Worm (Caenorhabditis elegans): ENCODE measurements around the gene grl-28.
A peak's percentile ranks its signal among the peaks of the same experiment; 100 is the strongest.

The grl-28 gene

ce11 chrV:3585011-3585410 lies 33.3 kb upstream of the grl-28 start (continued):
- peak; percentile 80 for TF ChIP-seq snpc-1.1 (tag; optimal IDR thresholded peaks at IDR 0.05; ENCODE audit: insufficient read depth)
- TF ChIP-seq mcd-1 (GFP tag; IDR thresholded peaks at IDR 0.05): peak; percentile 29; the same call in 1 of the 2 replicates
- no peak for TF ChIP-seq K12H6.12 (tag; optimal IDR thresholded peaks at IDR 0.05)
- 0 out of 2 replicates have a peak, but pooled peaks have one; percentile 61 for TF ChIP-seq attf-6 (GFP tag; IDR thresholded peaks at IDR 0.05)
- TF ChIP-seq sptf-2 (GFP tag; optimal IDR thresholded peaks at IDR 0.05): no peak
- TF ChIP-seq aptf-2 (GFP tag; conservative IDR thresholded peaks at IDR 0.05): no peak
- TF ChIP-seq pbrm-1 (GFP tag; IDR thresholded peaks at IDR 0.05): peak; percentile 51
- TF ChIP-seq hlh-26 (GFP tag; conservative IDR thresholded peaks at IDR 0.05): no peak
- no peak for TF ChIP-seq mes-4 (tag; optimal IDR thresholded peaks at IDR 0.05)
- no peak for TF ChIP-seq ztf-22 (GFP tag; optimal IDR thresholded peaks at IDR 0.05)
- no peak for TF ChIP-seq attf-5 (GFP tag; optimal IDR thresholded peaks at IDR 0.05)
- TF ChIP-seq let-526 (GFP tag; IDR thresholded peaks at IDR 0.05): no peak
- no peak for TF ChIP-seq ztf-3 (GFP tag; optimal IDR thresholded peaks at IDR 0.05)
- TF ChIP-seq hsf-1 (GFP tag; IDR thresholded peaks at IDR 0.05): peak; percentile 73
- no peak for TF ChIP-seq C06A6.2 (GFP tag; conservative IDR thresholded peaks at IDR 0.05)
- TF ChIP-seq Y53G8AR.9 (GFP tag; conservative IDR thresholded peaks at IDR 0.05): peak; percentile 77
- TF ChIP-seq ztf-28 (GFP tag; IDR thresholded peaks at IDR 0.05): no peak
- no peak for TF ChIP-seq T26A5.8 (tag; optimal IDR thresholded peaks at IDR 0.05)
- no peak for TF ChIP-seq die-1 (tag; optimal IDR thresholded peaks at IDR 0.05)
- TF ChIP-seq nfyb-1 (GFP tag; IDR thresholded peaks at IDR 0.05): peak; percentile 71
- no peak for TF ChIP-seq zfh-2 (GFP tag; conservative IDR thresholded peaks at IDR 0.05)
- TF ChIP-seq lag-1 (GFP tag; IDR thresholded peaks at IDR 0.05): no peak
- peak; percentile 73 for TF ChIP-seq him-1 (tag; optimal IDR thresholded peaks at IDR 0.05)
- no peak for TF ChIP-seq dox-1 (GFP tag; IDR thresholded peaks at IDR 0.05)
- peak; percentile 2 for TF ChIP-seq ceh-79 (tag; optimal IDR thresholded peaks at IDR 0.05)
- TF ChIP-seq bed-2 (GFP tag; IDR thresholded peaks at IDR 0.05): no peak
- peak; percentile 68 for TF ChIP-seq Y79H2A.3 (GFP tag; conservative IDR thresholded peaks at IDR 0.05)
- TF ChIP-seq ztf-25 (GFP tag; IDR thresholded peaks at IDR 0.05): peak; percentile 35; the same call in 1 of the 2 replicates
- TF ChIP-seq lin-26 (GFP tag; IDR thresholded peaks at IDR 0.05): no peak
- no peak for TF ChIP-seq mel-28 (tag; optimal IDR thresholded peaks at IDR 0.05; ENCODE audit: borderline replicate concordance)
- TF ChIP-seq unc-62 (GFP tag; optimal IDR thresholded peaks at IDR 0.05): no peak
- TF ChIP-seq nhr-90 (tag; optimal IDR thresholded peaks at IDR 0.05): no peak
- peak in 2 of 3 experiments; percentile 4 to 63 for TF ChIP-seq lin-35 (GFP tag; optimal IDR thresholded peaks at IDR 0.05)
- TF ChIP-seq F39B2.1 (GFP tag; IDR thresholded peaks at IDR 0.05): 0 out of 2 replicates have a peak, but pooled peaks have one; percentile 34
- TF ChIP-seq F49E8.2 (tag; optimal IDR thresholded peaks at IDR 0.05; ENCODE audit: insufficient read depth): peak; percentile 77
- TF ChIP-seq F57C9.4 (tag; optimal IDR thresholded peaks at IDR 0.05): no peak
- TF ChIP-seq B0035.1 (tag; optimal IDR thresholded peaks at IDR 0.05): peak; percentile 14
- TF ChIP-seq lsy-27 (tag; optimal IDR thresholded peaks at IDR 0.05; ENCODE audit: borderline replicate concordance, insufficient read depth): no peak
- no peak for TF ChIP-seq ztf-26 (tag; optimal IDR thresholded peaks at IDR 0.05)
- peak; percentile 54 for TF ChIP-seq lin-54 (GFP tag; optimal IDR thresholded peaks at IDR 0.05)
- no peak for TF ChIP-seq tbx-9 (tag; optimal IDR thresholded peaks at IDR 0.05; ENCODE audit: borderline replicate concordance)
- TF ChIP-seq ceh-100 (GFP tag; IDR thresholded peaks at IDR 0.05): peak; percentile 33; the same call in 1 of the 2 replicates
- TF ChIP-seq F10E7.11 (tag; optimal IDR thresholded peaks at IDR 0.05): no peak
- no peak for TF ChIP-seq nhr-27 (tag; optimal IDR thresholded peaks at IDR 0.05)
- TF ChIP-seq lsl-1 (GFP tag; optimal IDR thresholded peaks at IDR 0.05): peak; percentile 48
- TF ChIP-seq egl-44 (GFP tag; IDR thresholded peaks at IDR 0.05): no peak
- TF ChIP-seq madf-6 (GFP tag; IDR thresholded peaks at IDR 0.05): peak; percentile 84
- TF ChIP-seq rpc-1 (optimal IDR thresholded peaks at IDR 0.05): no peak
- TF ChIP-seq rpc-1 (tag; optimal IDR thresholded peaks at IDR 0.05): peak; percentile 15

Measured in whole organism, young adult.